Worm (Caenorhabditis elegans) whole organism, L1 larva: ENCODE results near the gene K08H2.4.

Experiments
- F16B12.6 ChIP-seq: fragments of 150-350 bp; optimal IDR thresholded peaks from 2 replicates; lab custom pipeline; 2014; ENCODE audit warnings: missing biosample characterization, missing genetic modification characterization
- Y116A8C.19 ChIP-seq: sonication (generic microtip); optimal IDR thresholded peaks from 2 replicates; lab custom pipeline; 2016; ENCODE audit warnings: missing compliant biosample characterization, missing genetic modification characterization, borderline replicate concordance
- aha-1 ChIP-seq: fragments of 150-350 bp; optimal IDR thresholded peaks from 2 replicates; lab custom pipeline; 2014; ENCODE audit warnings: missing biosample characterization, missing genetic modification characterization
- ama-1 ChIP-seq: fragments of 150-350 bp; optimal IDR thresholded peaks from 2 replicates; lab custom pipeline; 2014
- blmp-1 ChIP-seq: fragments of 150-350 bp; optimal IDR thresholded peaks from 2 replicates; lab custom pipeline; 2014; ENCODE audit warnings: missing biosample characterization, missing genetic modification characterization
- ceh-63 ChIP-seq: fragments of 200-800 bp; sonication (Bioruptor generic); optimal IDR thresholded peaks from 2 replicates; lab custom pipeline; 2018; ENCODE audit warnings: mild to moderate bottlenecking, missing genetic modification characterization, missing compliant biosample characterization
- ceh-8 ChIP-seq: fragments of 200-800 bp; sonication (Bioruptor generic); optimal IDR thresholded peaks from 2 replicates; lab custom pipeline; 2018; ENCODE audit warnings: mild to moderate bottlenecking, missing genetic modification characterization, moderate library complexity, missing compliant biosample characterization
- ces-1 ChIP-seq: fragments of 150-350 bp; optimal IDR thresholded peaks from 2 replicates; lab custom pipeline; 2014; ENCODE audit warnings: missing biosample characterization, missing genetic modification reagents, missing genetic modification characterization
- dpl-1 ChIP-seq, 3 experiments: fragments of 150-350 bp in 2 of 3; sonication (generic microtip) in 1 of 3; optimal IDR thresholded peaks; 2 replicates each; lab custom pipeline; 2014 to 2017; ENCODE audit warnings: missing biosample characterization in 3 of 3, missing genetic modification characterization in 3 of 3, missing genetic modification reagents in 3 of 3
- efl-3 ChIP-seq: fragments of 200-800 bp; sonication (Bioruptor generic); optimal IDR thresholded peaks from 2 replicates; lab custom pipeline; 2018; ENCODE audit warnings: mild to moderate bottlenecking, missing genetic modification characterization, missing compliant biosample characterization
- egl-27 ChIP-seq, 2 experiments: fragments of 150-350 bp in 1 of 2; sonication (generic microtip); optimal IDR thresholded peaks; 3 replicates each; lab custom pipeline; 2017 to 2018; ENCODE audit warnings: missing biosample characterization in 2 of 2, missing genetic modification characterization in 2 of 2, missing genetic modification reagents in 2 of 2
- elt-3 ChIP-seq, 6 experiments: fragments of 150-350 bp in 1 of 6; sonication (generic microtip); optimal IDR thresholded peaks; 2 replicates each; lab custom pipeline; 2017 to 2018; ENCODE audit warnings: missing biosample characterization in 6 of 6, missing genetic modification characterization in 6 of 6, inconsistent platforms in 1 of 6
- fkh-8 ChIP-seq: sonication (generic microtip); optimal IDR thresholded peaks from 2 replicates; lab custom pipeline; 2016; ENCODE audit warnings: mild to moderate bottlenecking, missing genetic modification characterization, missing compliant biosample characterization
- fos-1 ChIP-seq: fragments of 150-350 bp; optimal IDR thresholded peaks from 2 replicates; lab custom pipeline; 2014; ENCODE audit warnings: missing biosample characterization, missing genetic modification characterization
- hlh-17 ChIP-seq: fragments of 200-800 bp; sonication (Bioruptor generic); optimal IDR thresholded peaks from 2 replicates; lab custom pipeline; 2018; ENCODE audit warnings: missing genetic modification characterization, mild to moderate bottlenecking, missing compliant biosample characterization, moderate library complexity, borderline replicate concordance
- hlh-4 ChIP-seq: sonication (generic microtip); optimal IDR thresholded peaks from 2 replicates; lab custom pipeline; 2016; ENCODE audit warnings: mild to moderate bottlenecking, missing genetic modification characterization, missing compliant biosample characterization
- irx-1 ChIP-seq: sonication (generic microtip); optimal IDR thresholded peaks from 2 replicates; lab custom pipeline; 2016; ENCODE audit warnings: missing genetic modification characterization, missing compliant biosample characterization
- jun-1 ChIP-seq: fragments of 150-350 bp; optimal IDR thresholded peaks from 2 replicates; lab custom pipeline; 2014; ENCODE audit warnings: missing biosample characterization, missing genetic modification reagents, missing genetic modification characterization
- lin-14 ChIP-seq: fragments of 200-800 bp; sonication (Bioruptor generic); optimal IDR thresholded peaks from 2 replicates; lab custom pipeline; 2018; ENCODE audit warnings: mild to moderate bottlenecking, missing genetic modification characterization, moderate library complexity, missing compliant biosample characterization
- lin-15B ChIP-seq: fragments of 150-350 bp; sonication (generic microtip); optimal IDR thresholded peaks from 3 replicates; lab custom pipeline; 2014; ENCODE audit warnings: missing biosample characterization, missing genetic modification characterization
- lin-39 ChIP-seq: fragments of 150-350 bp; optimal IDR thresholded peaks from 2 replicates; lab custom pipeline; 2014; ENCODE audit warnings: missing biosample characterization, missing genetic modification reagents, missing genetic modification characterization
- lir-3 ChIP-seq: sonication (generic microtip); optimal IDR thresholded peaks from 2 replicates; lab custom pipeline; 2016; ENCODE audit warnings: mild to moderate bottlenecking, missing genetic modification characterization, moderate library complexity, missing compliant biosample characterization; ENCODE audit not compliant: poor library complexity
- mep-1 ChIP-seq: fragments of 150-350 bp; optimal IDR thresholded peaks from 2 replicates; lab custom pipeline; 2014; ENCODE audit warnings: missing biosample characterization, missing genetic modification characterization
- nhr-11 ChIP-seq: fragments of 150-350 bp; optimal IDR thresholded peaks from 2 replicates; lab custom pipeline; 2014; ENCODE audit warnings: missing biosample characterization, missing genetic modification characterization
- nhr-19 ChIP-seq: fragments of 200-800 bp; sonication (Bioruptor generic); conservative IDR thresholded peaks from 2 replicates; pipeline ENCODE4 v1.3.6; 2022; ENCODE audit warnings: missing genetic modification characterization, missing compliant biosample characterization
- nhr-237 ChIP-seq: fragments of 150-350 bp; optimal IDR thresholded peaks from 2 replicates; lab custom pipeline; 2014; ENCODE audit warnings: missing biosample characterization, missing genetic modification characterization
- nhr-76 ChIP-seq: sonication (generic microtip); optimal IDR thresholded peaks from 2 replicates; lab custom pipeline; 2017; ENCODE audit warnings: missing biosample characterization, missing genetic modification characterization
- nhr-84 ChIP-seq: sonication (generic microtip); optimal IDR thresholded peaks from 2 replicates; lab custom pipeline; 2017; ENCODE audit warnings: missing biosample characterization, missing genetic modification characterization
- skn-1 ChIP-seq: fragments of 150-350 bp; optimal IDR thresholded peaks from 2 replicates; lab custom pipeline; 2014; ENCODE audit warnings: missing biosample characterization, missing genetic modification characterization
- snu-23 ChIP-seq: sonication (generic microtip); optimal IDR thresholded peaks from 2 replicates; lab custom pipeline; 2016; ENCODE audit warnings: missing genetic modification characterization, missing compliant biosample characterization
- swsn-7 ChIP-seq: sonication (generic microtip); optimal IDR thresholded peaks from 2 replicates; lab custom pipeline; 2016; ENCODE audit warnings: missing genetic modification characterization, missing compliant biosample characterization
- tlp-1 ChIP-seq: fragments of 150-350 bp; optimal IDR thresholded peaks from 2 replicates; lab custom pipeline; 2014; ENCODE audit warnings: missing biosample characterization, missing genetic modification characterization
- vab-15 ChIP-seq: sonication (generic microtip); optimal IDR thresholded peaks from 2 replicates; lab custom pipeline; 2017; ENCODE audit warnings: missing genotype, mild to moderate bottlenecking, missing genetic modification characterization, missing compliant biosample characterization
- xbp-1 ChIP-seq: sonication (generic microtip); optimal IDR thresholded peaks from 2 replicates; lab custom pipeline; 2016; ENCODE audit warnings: missing genetic modification characterization, missing compliant biosample characterization
- zag-1 ChIP-seq: fragments of 150-350 bp; optimal IDR thresholded peaks from 2 replicates; lab custom pipeline; 2014; ENCODE audit warnings: missing biosample characterization, missing genetic modification characterization

K08H2.4 gene

ce11 chrX:13226614-13227096 is 11.6 kb upstream of the K08H2.4 start, which contains the start of gene skr-21:
Gene skr-21 (minus strand): TSS chrX:13226664.
- peak; percentile 76 for TF ChIP-seq blmp-1 (tag; lab: Kevin White, UChicago)
- peak; percentile 46 for TF ChIP-seq mep-1 (tag; lab: Kevin White, UChicago)
- no peak for TF ChIP-seq ceh-63 (GFP tag; lab: Kevin White, UChicago)
- peak; percentile 6 for TF ChIP-seq lin-14 (GFP tag; lab: Kevin White, UChicago)

ce11 chrX:13227778-13228177 is 10.5 kb upstream of the K08H2.4 start:
- TF ChIP-seq nhr-11 (tag; lab: Kevin White, UChicago) (no peak), swsn-7 (tag; lab: Kevin White, UChicago) (no peak), elt-3 (tag; optimal IDR thresholded peaks at IDR 0.05; lab: Kevin White, UChicago) (no peak), fos-1 (tag; lab: Kevin White, UChicago) (no peak), aha-1 (tag; lab: Kevin White, UChicago) (no peak), dpl-1 (GFP tag; optimal IDR thresholded peaks at IDR 0.05; lab: Kevin White, UChicago) (no peak), fkh-8 (tag; lab: Kevin White, UChicago) (no peak), ces-1 (GFP tag; lab: Kevin White, UChicago) (no peak), lin-39 (tag; lab: Kevin White, UChicago) (no peak), nhr-237 (tag; lab: Kevin White, UChicago) (no peak), zag-1 (tag; lab: Kevin White, UChicago) (no peak), ceh-8 (GFP tag; lab: Kevin White, UChicago) (no peak), nhr-76 (tag; lab: Kevin White, UChicago) (no peak), lir-3 (no peak), jun-1 (tag; lab: Kevin White, UChicago) (no peak), egl-27 (tag; optimal IDR thresholded peaks at IDR 0.05; lab: Kevin White, UChicago) (no peak)
- TF ChIP-seq, all 84 proteins: peak for 0

DNA sequence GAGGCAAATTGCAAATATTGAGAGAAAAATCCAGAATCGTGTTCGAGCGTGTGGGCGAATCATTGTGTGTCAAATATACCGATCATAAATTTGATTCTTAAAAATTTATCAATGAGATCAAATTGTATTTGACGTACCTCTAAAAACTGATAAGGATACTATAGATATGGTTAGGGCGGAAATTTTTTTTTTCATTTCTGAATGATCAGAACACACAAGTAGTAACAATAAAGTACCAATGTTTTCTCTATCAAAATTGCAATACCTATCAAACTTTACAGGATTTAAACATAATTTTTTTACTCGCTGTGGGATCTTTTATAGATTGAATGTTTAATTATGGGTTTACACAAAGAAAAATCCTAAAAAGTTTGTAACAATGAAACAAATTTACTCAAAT is 6.0 kb upstream of the K08H2.4 start, which contains the start of gene bgnt-1.5:
Gene bgnt-1.5 (minus strand): TSS at position 101 of the 400 bp plus-strand sequence.
- no peak for TF ChIP-seq nhr-19 (GFP tag; lab: Robert Waterston, UW)
- TF ChIP-seq hlh-4 (tag; lab: Kevin White, UChicago), result no peak
- TF ChIP-seq skn-1, result no peak
- no peak for TF ChIP-seq snu-23 (GFP tag; lab: Kevin White, UChicago)

DNA sequence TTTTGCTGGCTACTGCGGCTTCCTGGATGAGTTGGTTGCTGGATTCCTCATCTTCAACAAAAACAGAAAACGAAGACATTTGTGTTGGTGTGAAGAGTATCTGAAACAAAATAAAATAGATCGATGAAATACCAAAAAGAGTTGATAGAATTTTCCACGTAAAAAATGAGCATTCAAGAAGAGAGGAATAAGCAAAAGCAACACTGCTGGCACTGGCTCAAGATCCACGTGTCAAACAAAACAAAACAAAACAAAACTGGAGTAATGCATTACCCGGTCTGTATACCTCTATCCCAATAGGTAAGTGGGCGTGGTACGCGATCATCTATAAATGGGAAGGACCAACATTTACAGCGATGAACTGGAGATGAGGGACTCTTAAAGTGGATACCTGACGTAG is 3.4 kb upstream of the K08H2.4 start, which contains the start of gene K08H2.2:
Gene K08H2.2 (minus strand): TSS at position 101 of the 400 bp plus-strand sequence.
- no peak for TF ChIP-seq lin-15B (tag; lab: Kevin White, UChicago)
- no peak for TF ChIP-seq ama-1 (lab: Kevin White, UChicago)
- TF ChIP-seq efl-3 (GFP tag; lab: Kevin White, UChicago), result no peak
- no peak for TF ChIP-seq F16B12.6 (tag; lab: Kevin White, UChicago)
- no peak for TF ChIP-seq lin-39 (tag; lab: Kevin White, UChicago)
- TF ChIP-seq blmp-1 (tag; lab: Kevin White, UChicago), result no peak

ce11 chrX:13237102-13237501 is 1.2 kb upstream of the K08H2.4 start, which contains the start of gene K08H2.3:
Gene K08H2.3 (plus strand): TSS chrX:13237402.
- TF ChIP-seq nhr-19 (GFP tag; lab: Robert Waterston, UW) (no peak), Y116A8C.19 (no peak), vab-15 (tag; lab: Kevin White, UChicago) (no peak), tlp-1 (tag; lab: Kevin White, UChicago) (no peak), nhr-84 (tag; lab: Kevin White, UChicago) (no peak), fos-1 (tag; lab: Kevin White, UChicago) (no peak), hlh-17 (no peak), ceh-63 (GFP tag; lab: Kevin White, UChicago) (no peak), xbp-1 (tag; lab: Kevin White, UChicago) (no peak), ceh-8 (GFP tag; lab: Kevin White, UChicago) (no peak), irx-1 (no peak), F16B12.6 (tag; lab: Kevin White, UChicago) (no peak)
- TF ChIP-seq, all 84 proteins: peak for 0
